Fruit fly (Drosophila melanogaster) whole organism, prepupa: Measurements from ENCODE around the gene Eig71Ec.

Experiments used
- Eip93F ChIP-seq: fragments of 200-800 bp; sonication (Bioruptor generic); optimal IDR thresholded peaks from 2 replicates; lab custom pipeline; 2016; ENCODE audit warnings: missing biosample characterization, mild to moderate bottlenecking, missing genetic modification characterization
- Ets21C ChIP-seq: fragments of 200-800 bp; sonication (Bioruptor generic); optimal IDR thresholded peaks from 3 replicates; lab custom pipeline; 2016; ENCODE audit warnings: missing biosample characterization, missing genetic modification characterization
- lz ChIP-seq: fragments of 200-800 bp; sonication (Bioruptor generic); optimal IDR thresholded peaks from 3 replicates; lab custom pipeline; 2016; ENCODE audit warnings: missing biosample characterization, missing genetic modification characterization

dm6 chr3L:15646182-15646581 is 5.9 kb downstream of the Eig71Ec start:
- TF ChIP-seq Ets21C (GFP tag; lab: Kevin White, UChicago), result no peak
- no peak for TF ChIP-seq Eip93F (GFP tag; lab: Kevin White, UChicago)
- TF ChIP-seq lz (GFP tag; lab: Kevin White, UChicago), result no peak
